Fruit fly (Drosophila melanogaster) whole organism, embryonic: ENCODE measurements around the gene kud.

ENCODE experiments used
- Atf-2 ChIP-seq: fragments of 200-800 bp; sonication (Bioruptor generic); optimal IDR thresholded peaks from 2 replicates; lab custom pipeline; 2016; ENCODE audit warnings: missing biosample characterization, missing genetic modification characterization
- Atf3 ChIP-seq: fragments of 200-800 bp; sonication (Bioruptor generic); optimal IDR thresholded peaks from 3 replicates; lab custom pipeline; 2016; ENCODE audit warnings: missing biosample characterization, missing genetic modification characterization
- CG10543 ChIP-seq: fragments of 200-800 bp; sonication (Bioruptor generic); optimal IDR thresholded peaks from 3 replicates; lab custom pipeline; 2017; ENCODE audit warnings: missing biosample characterization, mild to moderate bottlenecking, missing genetic modification characterization, moderate library complexity
- CG11093 ChIP-seq: fragments of 200-800 bp; sonication (Bioruptor generic); IDR thresholded peaks from 3 replicates; pipeline ENCODE4 v1.3.6; 2022; ENCODE audit warnings: missing biosample characterization, missing genetic modification characterization
- CG11456 ChIP-seq: fragments of 200-800 bp; sonication (Bioruptor generic); IDR thresholded peaks from 3 replicates; pipeline ENCODE4 v1.3.6; 2022; ENCODE audit warnings: missing biosample characterization, missing genetic modification characterization
- CG12769 ChIP-seq: fragments of 200-800 bp; sonication (Bioruptor generic); optimal IDR thresholded peaks from 2 replicates; lab custom pipeline; 2019; ENCODE audit warnings: missing biosample characterization, mild to moderate bottlenecking, missing genetic modification characterization, moderate library complexity
- CG13296 ChIP-seq: fragments of 200-800 bp; sonication (Bioruptor generic); optimal IDR thresholded peaks from 3 replicates; lab custom pipeline; 2018; ENCODE audit warnings: missing biosample characterization, mild to moderate bottlenecking, missing genetic modification characterization
- CG13424 ChIP-seq: fragments of 200-800 bp; sonication (Bioruptor generic); optimal IDR thresholded peaks from 2 replicates; lab custom pipeline; 2019; ENCODE audit warnings: missing biosample characterization, mild to moderate bottlenecking, missing genetic modification characterization, moderate library complexity
- CG14014 ChIP-seq: fragments of 200-800 bp; sonication (Bioruptor generic); IDR thresholded peaks from 2 replicates; pipeline ENCODE4 v1.3.6; 2022; ENCODE audit warnings: missing biosample characterization, missing genetic modification characterization
- CG14710 ChIP-seq: fragments of 200-800 bp; sonication (Bioruptor generic); optimal IDR thresholded peaks from 3 replicates; lab custom pipeline; 2019; ENCODE audit warnings: missing biosample characterization, mild to moderate bottlenecking, missing genetic modification characterization, moderate library complexity
- CG14860 ChIP-seq: fragments of 200-800 bp; sonication (Bioruptor generic); IDR thresholded peaks from 3 replicates; pipeline ENCODE4 v1.3.6; 2022; ENCODE audit warnings: missing biosample characterization, missing genetic modification characterization; ENCODE audit not compliant: partially characterized antibody
- CG14965 ChIP-seq: fragments of 200-800 bp; sonication (Bioruptor generic); optimal IDR thresholded peaks from 2 replicates; lab custom pipeline; 2016; ENCODE audit warnings: missing biosample characterization, missing genetic modification characterization, borderline replicate concordance
- CG15011 ChIP-seq: fragments of 200-800 bp; sonication (Bioruptor generic); optimal IDR thresholded peaks from 3 replicates; lab custom pipeline; 2018; ENCODE audit warnings: missing biosample characterization, mild to moderate bottlenecking, missing genetic modification characterization
- CG15601 ChIP-seq: fragments of 200-800 bp; sonication (Bioruptor generic); optimal IDR thresholded peaks from 3 replicates; lab custom pipeline; 2019; ENCODE audit warnings: missing biosample characterization, mild to moderate bottlenecking, missing genetic modification characterization, moderate library complexity
- CG15696 ChIP-seq: fragments of 200-800 bp; sonication (Bioruptor generic); optimal IDR thresholded peaks from 2 replicates; lab custom pipeline; 2019; ENCODE audit warnings: missing biosample characterization, mild to moderate bottlenecking, missing genetic modification characterization, moderate library complexity
- CG16815 ChIP-seq: fragments of 200-800 bp; sonication (Bioruptor generic); optimal IDR thresholded peaks from 3 replicates; lab custom pipeline; 2017; ENCODE audit warnings: missing biosample characterization, mild to moderate bottlenecking, missing genetic modification characterization
- CG17385 ChIP-seq: fragments of 200-800 bp; sonication (Bioruptor generic); optimal IDR thresholded peaks from 3 replicates; lab custom pipeline; 2018; ENCODE audit warnings: missing biosample characterization, mild to moderate bottlenecking, missing genetic modification characterization
- CG2116 ChIP-seq: fragments of 200-800 bp; sonication (Bioruptor generic); optimal IDR thresholded peaks from 3 replicates; lab custom pipeline; 2018; ENCODE audit warnings: missing biosample characterization, mild to moderate bottlenecking, missing genetic modification characterization
- CG3065 ChIP-seq: fragments of 200-800 bp; sonication (Bioruptor generic); optimal IDR thresholded peaks from 2 replicates; lab custom pipeline; 2016; ENCODE audit warnings: missing biosample characterization, missing genetic modification characterization
- CG31388 ChIP-seq: fragments of 200-800 bp; sonication (Bioruptor generic); optimal IDR thresholded peaks from 2 replicates; lab custom pipeline; 2016; ENCODE audit warnings: missing biosample characterization, missing genetic modification characterization
- CG32532 ChIP-seq: fragments of 200-800 bp; sonication (Bioruptor generic); IDR thresholded peaks from 2 replicates; pipeline ENCODE4 v1.3.6; 2022; ENCODE audit warnings: missing biosample characterization, missing genetic modification characterization
- CG3281 ChIP-seq: fragments of 200-800 bp; sonication (Bioruptor generic); optimal IDR thresholded peaks from 3 replicates; lab custom pipeline; 2017; ENCODE audit warnings: missing biosample characterization, mild to moderate bottlenecking, missing genetic modification characterization
- CG4328 ChIP-seq: fragments of 200-800 bp; sonication (Bioruptor generic); optimal IDR thresholded peaks from 3 replicates; lab custom pipeline; 2017; ENCODE audit warnings: missing biosample characterization, missing genetic modification reagents, missing genetic modification characterization
- CG4424 ChIP-seq: fragments of 200-800 bp; sonication (Bioruptor generic); optimal IDR thresholded peaks from 3 replicates; lab custom pipeline; 2016; ENCODE audit warnings: missing biosample characterization, missing genetic modification characterization
- CG5180 ChIP-seq: fragments of 200-800 bp; sonication (Bioruptor generic); optimal IDR thresholded peaks from 3 replicates; lab custom pipeline; 2017; ENCODE audit warnings: missing biosample characterization, missing genetic modification characterization, mild to moderate bottlenecking, moderate library complexity, missing genetic modification reagents
- Camta ChIP-seq: fragments of 200-800 bp; sonication (Bioruptor generic); optimal IDR thresholded peaks from 2 replicates; lab custom pipeline; 2016; ENCODE audit warnings: missing biosample characterization, missing genetic modification characterization
- D19B ChIP-seq: fragments of 200-800 bp; sonication (Bioruptor generic); optimal IDR thresholded peaks from 2 replicates; lab custom pipeline; 2017; ENCODE audit warnings: missing biosample characterization, mild to moderate bottlenecking, missing genetic modification characterization
- Dbx ChIP-seq: fragments of 200-800 bp; sonication (Bioruptor generic); IDR thresholded peaks from 3 replicates; pipeline ENCODE4 v1.3.6; 2022; ENCODE audit warnings: missing biosample characterization, missing genetic modification characterization
- Gsc ChIP-seq: fragments of 200-800 bp; sonication (Bioruptor generic); IDR thresholded peaks from 2 replicates; pipeline ENCODE4 v1.3.6; 2022; ENCODE audit warnings: missing biosample characterization, missing genetic modification characterization
- HHEX ChIP-seq: fragments of 200-800 bp; sonication (Bioruptor generic); optimal IDR thresholded peaks from 3 replicates; lab custom pipeline; 2017; ENCODE audit warnings: missing biosample characterization, mild to moderate bottlenecking, missing genetic modification characterization, missing genetic modification reagents
- Hand ChIP-seq: fragments of 200-800 bp; sonication (Bioruptor generic); optimal IDR thresholded peaks from 2 replicates; lab custom pipeline; 2017; ENCODE audit warnings: mild to moderate bottlenecking, missing biosample characterization, missing genetic modification reagents, missing genetic modification characterization
- MBD-R2 ChIP-seq: fragments of 200-800 bp; sonication (Bioruptor generic); IDR thresholded peaks from 2 replicates; pipeline ENCODE4 v1.3.6; 2022; ENCODE audit warnings: missing biosample characterization, missing genetic modification characterization
- MTF-1 ChIP-seq: fragments of 200-800 bp; sonication (Bioruptor generic); optimal IDR thresholded peaks from 2 replicates; lab custom pipeline; 2018; ENCODE audit warnings: missing biosample characterization, mild to moderate bottlenecking, missing genetic modification characterization, borderline replicate concordance
- NC2α ChIP-seq: fragments of 200-800 bp; sonication (Bioruptor generic); optimal IDR thresholded peaks from 2 replicates; lab custom pipeline; 2016; ENCODE audit warnings: missing biosample characterization, missing genetic modification characterization
- Oli ChIP-seq: fragments of 200-800 bp; sonication (Bioruptor generic); optimal IDR thresholded peaks from 2 replicates; lab custom pipeline; 2018; ENCODE audit warnings: missing biosample characterization, mild to moderate bottlenecking, missing genetic modification characterization, moderate library complexity
- Sin3A ChIP-seq: fragments of >200 bp; optimal IDR thresholded peaks from 2 replicates; lab custom pipeline; 2018
- Six4 ChIP-seq: fragments of 200-800 bp; sonication (Bioruptor generic); optimal IDR thresholded peaks from 2 replicates; lab custom pipeline; 2016; ENCODE audit warnings: missing biosample characterization, missing genetic modification characterization
- Sry-δ ChIP-seq: fragments of 200-800 bp; sonication (Bioruptor generic); optimal IDR thresholded peaks from 2 replicates; lab custom pipeline; 2016; ENCODE audit warnings: missing biosample characterization, missing genetic modification characterization
- crol ChIP-seq: fragments of 200-800 bp; sonication (Bioruptor generic); IDR thresholded peaks from 2 replicates; pipeline ENCODE4 v1.3.6; 2022; ENCODE audit warnings: missing biosample characterization, missing genetic modification characterization
- dimm ChIP-seq: fragments of 200-800 bp; sonication (Bioruptor generic); IDR thresholded peaks from 2 replicates; pipeline ENCODE4 v1.3.6; 2022; ENCODE audit warnings: missing biosample characterization, missing genetic modification characterization
- emc ChIP-seq: fragments of 200-800 bp; sonication (Bioruptor generic); optimal IDR thresholded peaks from 2 replicates; lab custom pipeline; 2016; ENCODE audit warnings: missing biosample characterization, missing genetic modification characterization
- en ChIP-seq: fragments of 200-800 bp; sonication (Bioruptor generic); optimal IDR thresholded peaks from 2 replicates; lab custom pipeline; 2016; ENCODE audit warnings: missing biosample characterization, missing genetic modification characterization
- jing ChIP-seq: fragments of 200-800 bp; sonication (Bioruptor generic); optimal IDR thresholded peaks from 2 replicates; lab custom pipeline; 2018; ENCODE audit warnings: missing biosample characterization, mild to moderate bottlenecking, missing genetic modification characterization
- luna ChIP-seq: fragments of 200-800 bp; sonication (Bioruptor generic); optimal IDR thresholded peaks from 2 replicates; lab custom pipeline; 2016; ENCODE audit warnings: missing biosample characterization, missing genetic modification characterization
- nmo ChIP-seq: fragments of 200-800 bp; sonication (Bioruptor generic); optimal IDR thresholded peaks from 2 replicates; lab custom pipeline; 2018; ENCODE audit warnings: missing biosample characterization, mild to moderate bottlenecking, missing genetic modification characterization, moderate library complexity
- row ChIP-seq: fragments of 200-800 bp; sonication (Bioruptor generic); IDR thresholded peaks from 3 replicates; pipeline ENCODE4 v1.3.6; 2022; ENCODE audit warnings: missing biosample characterization, missing genetic modification characterization
- sens ChIP-seq: fragments of 200-800 bp; sonication (Bioruptor generic); peaks from one replicate; lab custom pipeline; 2016; ENCODE audit warnings: missing biosample characterization, missing genetic modification characterization
- slou ChIP-seq: fragments of 200-800 bp; sonication (Bioruptor generic); optimal IDR thresholded peaks from 3 replicates; lab custom pipeline; 2016; ENCODE audit warnings: missing biosample characterization, missing genetic modification characterization
- so ChIP-seq: fragments of 200-800 bp; sonication (Bioruptor generic); IDR thresholded peaks from 3 replicates; pipeline ENCODE4 v1.3.6; 2022; ENCODE audit warnings: missing biosample characterization, missing genetic modification characterization

Gene kud

dm6 chr3L:16801499-16802452 is 43.0 kb downstream of the kud start (continued):
- TF ChIP-seq nmo (GFP tag; lab: Kevin White, UChicago) (peak; percentile 75), MTF-1 (GFP tag; lab: Kevin White, UChicago) (no peak), CG31388 (GFP tag; lab: Kevin White, UChicago) (no peak), Hand (no peak), slou (GFP tag; lab: Kevin White, UChicago) (peak; percentile 38), row (GFP tag; lab: Robert Waterston, UW) (peak; percentile 82), Sry-δ (GFP tag; lab: Kevin White, UChicago) (no peak), CG3281 (GFP tag; lab: Kevin White, UChicago) (peak; percentile 52), Dbx (GFP tag; lab: Robert Waterston, UW) (no peak), CG13296 (GFP tag; lab: Kevin White, UChicago) (no peak), so (peak; percentile 14; the same call in 1 of the 3 replicates), MBD-R2 (GFP tag; lab: Robert Waterston, UW) (no peak; the same call in 1 of the 2 replicates), CG14860 (no peak), emc (GFP tag; lab: Kevin White, UChicago) (no peak), CG14965 (no peak), CG4424 (peak; percentile 48), CG17385 (GFP tag; lab: Kevin White, UChicago) (peak; percentile 29), CG11456 (GFP tag; lab: Robert Waterston, UW) (no peak), HHEX (GFP tag; lab: Kevin White, UChicago) (peak; percentile 45), CG14014 (GFP tag; lab: Robert Waterston, UW) (0 out of 2 replicates have a peak, but pooled peaks have one; percentile 42), CG15601 (peak; percentile 43), CG13424 (tag; lab: Kevin White, UChicago) (peak; percentile 48), jing (GFP tag; lab: Kevin White, UChicago) (no peak), Atf3 (GFP tag; lab: Kevin White, UChicago) (no peak), CG11093 (GFP tag; lab: Robert Waterston, UW) (no peak), CG4328 (GFP tag; lab: Kevin White, UChicago) (no peak), CG2116 (GFP tag; lab: Kevin White, UChicago) (peak; percentile 17), CG32532 (GFP tag; lab: Robert Waterston, UW) (no peak), en (no peak), CG16815 (GFP tag; lab: Kevin White, UChicago) (peak; percentile 58), dimm (no peak), CG15011 (peak; percentile 4), sens (GFP tag; lab: Kevin White, UChicago) (peak; percentile 92), CG12769 (tag; lab: Kevin White, UChicago) (peak; percentile 91), Atf-2 (peak; percentile 20), Camta (GFP tag; lab: Kevin White, UChicago) (no peak), crol (peak; percentile 35; the same call in 1 of the 2 replicates), CG14710 (peak; percentile 67), CG5180 (no peak), Oli (peak; percentile 70), Six4 (GFP tag; lab: Kevin White, UChicago) (peak; percentile 32), CG15696 (tag; lab: Kevin White, UChicago) (peak; percentile 20), D19B (GFP tag; lab: Kevin White, UChicago) (peak; percentile 97), CG3065 (GFP tag; lab: Kevin White, UChicago) (no peak), NC2α (no peak), CG10543 (GFP tag; lab: Kevin White, UChicago) (peak; percentile 6), Gsc (GFP tag; lab: Robert Waterston, UW) (no peak), luna (no peak), Sin3A (lab: Kevin White, UChicago) (no peak)
